Fruit fly (Drosophila melanogaster): ENCODE data around the gene CG13360.

CG13360 gene

DNA sequence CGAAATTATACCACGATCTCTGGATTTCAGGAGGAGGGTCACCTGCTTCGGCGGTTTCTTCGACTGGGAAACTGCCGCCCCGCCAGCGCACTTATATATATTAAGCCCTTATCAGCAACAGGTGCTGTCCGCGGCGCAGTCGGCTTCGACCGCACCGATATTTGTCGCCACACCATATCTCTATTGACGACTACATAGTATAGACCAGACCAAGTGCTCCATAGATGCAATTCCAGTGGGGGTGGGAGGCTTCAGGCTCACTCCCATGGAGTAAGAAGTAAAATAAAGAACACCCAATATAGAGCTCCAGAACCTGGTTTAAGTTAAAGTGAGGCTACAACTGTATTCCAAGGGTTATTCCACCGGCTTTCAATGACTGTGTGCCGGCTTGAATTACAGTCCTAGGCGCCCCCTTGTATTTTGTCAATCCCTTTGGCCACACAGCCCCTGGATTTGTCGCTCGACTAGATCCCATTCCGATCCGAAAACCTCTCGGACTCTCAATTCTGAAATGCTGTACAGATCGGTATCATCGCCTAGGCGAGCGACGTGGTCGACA is at the start of gene CG13360:
Gene CG13360 (minus strand): TSS at position 51 of the 559 bp plus-strand sequence.
- TF ChIP-seq psq (optimal IDR thresholded peaks at IDR 0.05) (no peak), pan (optimal IDR thresholded peaks at IDR 0.05) (no peak), usp (GFP tag; optimal IDR thresholded peaks at IDR 0.05) (no peak), Dll (optimal IDR thresholded peaks at IDR 0.05) (no peak), CG8478 (optimal IDR thresholded peaks at IDR 0.05) (no peak), EcR (GFP tag; optimal IDR thresholded peaks at IDR 0.05) (no peak)

- TF ChIP-seq psq (optimal IDR thresholded peaks at IDR 0.05) (no peak), Dll (optimal IDR thresholded peaks at IDR 0.05) (no peak), usp (GFP tag; optimal IDR thresholded peaks at IDR 0.05) (no peak), pan (optimal IDR thresholded peaks at IDR 0.05) (no peak), EcR (GFP tag; optimal IDR thresholded peaks at IDR 0.05) (no peak), CG8478 (optimal IDR thresholded peaks at IDR 0.05) (no peak)
Observed at dm6 chrX:838012-838411, 48.1 kb upstream of the CG13360 start.

- TF ChIP-seq pan (optimal IDR thresholded peaks at IDR 0.05) (no peak), CG8478 (optimal IDR thresholded peaks at IDR 0.05) (no peak), Dll (optimal IDR thresholded peaks at IDR 0.05) (no peak), psq (optimal IDR thresholded peaks at IDR 0.05) (no peak), usp (GFP tag; optimal IDR thresholded peaks at IDR 0.05) (no peak), EcR (GFP tag; optimal IDR thresholded peaks at IDR 0.05) (no peak)
Observed at dm6 chrX:835965-836690, 46.2 kb upstream of the CG13360 start.

DNA sequence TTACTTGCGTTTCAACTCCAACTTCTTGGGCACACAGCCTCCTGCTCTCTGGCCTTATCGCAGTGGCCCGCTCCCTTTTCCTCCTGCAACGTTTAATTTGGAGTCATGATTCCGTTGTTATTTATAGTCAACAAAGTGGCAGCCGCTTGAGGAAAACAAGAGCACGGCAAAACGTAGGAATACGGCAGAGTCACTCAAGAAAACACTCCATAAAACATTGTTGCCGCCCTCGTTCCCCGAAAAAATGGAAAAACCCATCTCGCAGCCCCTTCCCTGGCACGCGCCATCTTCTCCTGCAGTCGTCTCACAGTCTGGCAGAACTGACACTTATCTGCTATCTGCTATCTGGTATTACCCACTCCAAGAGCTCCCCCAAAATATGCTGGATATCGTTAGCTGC is 35.1 kb upstream of the CG13360 start:
- TF ChIP-seq pan (optimal IDR thresholded peaks at IDR 0.05) (no peak), usp (GFP tag; optimal IDR thresholded peaks at IDR 0.05) (no peak), psq (optimal IDR thresholded peaks at IDR 0.05) (no peak), CG8478 (optimal IDR thresholded peaks at IDR 0.05) (no peak), Dll (optimal IDR thresholded peaks at IDR 0.05) (no peak), EcR (GFP tag; optimal IDR thresholded peaks at IDR 0.05) (no peak)

DNA sequence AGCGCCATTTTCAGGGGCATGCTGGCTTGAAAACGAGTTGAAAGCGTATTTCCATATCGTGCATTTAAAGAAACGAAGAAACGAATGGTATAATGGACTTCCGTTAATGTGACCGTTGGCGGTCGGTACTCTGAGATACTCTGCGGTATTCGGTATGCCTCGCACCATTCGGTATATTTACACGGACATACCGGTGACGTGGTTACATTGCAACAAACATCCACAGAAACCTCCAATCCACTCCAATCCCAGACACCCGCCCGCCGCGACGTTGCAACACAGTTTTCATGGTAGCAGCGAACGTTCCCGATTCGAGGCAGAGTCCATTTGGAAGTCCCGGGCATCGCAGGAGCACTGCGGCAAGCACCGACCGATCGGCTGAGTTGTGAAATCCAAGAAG is 16.0 kb upstream of the CG13360 start, which contains the start of gene Sec22:
Gene Sec22 (plus strand): TSS at position 170 of the 400 bp plus-strand sequence.
- TF ChIP-seq usp (GFP tag; optimal IDR thresholded peaks at IDR 0.05) (no peak), Dll (optimal IDR thresholded peaks at IDR 0.05) (no peak), CG8478 (optimal IDR thresholded peaks at IDR 0.05) (no peak), EcR (GFP tag; optimal IDR thresholded peaks at IDR 0.05) (no peak), psq (optimal IDR thresholded peaks at IDR 0.05) (no peak), pan (optimal IDR thresholded peaks at IDR 0.05) (no peak)

DNA sequence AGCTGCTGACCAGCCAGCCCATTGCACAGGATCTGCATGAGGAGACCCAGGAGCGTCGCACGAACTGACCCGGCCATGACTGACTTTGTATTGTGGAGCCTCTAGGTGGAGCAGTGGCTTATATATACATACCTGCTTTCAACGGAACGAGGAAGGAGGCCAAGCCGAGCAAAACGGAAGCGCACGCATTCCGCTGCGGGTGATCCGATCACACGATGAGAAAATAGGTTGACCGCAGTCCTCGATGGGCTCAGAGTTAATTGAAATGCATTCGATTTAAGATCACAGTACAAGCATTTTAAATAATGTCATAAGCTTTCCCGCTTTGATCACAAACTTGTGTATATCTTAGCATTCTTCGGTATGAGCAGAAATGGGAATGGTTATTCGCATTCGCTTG is 14.9 kb upstream of the CG13360 start, which contains the start of gene CG13358:
Gene CG13358 (minus strand): TSS at position 101 of the 400 bp plus-strand sequence.
- TF ChIP-seq psq (optimal IDR thresholded peaks at IDR 0.05), result no peak
- no peak for TF ChIP-seq Dll (optimal IDR thresholded peaks at IDR 0.05)
- TF ChIP-seq CG8478 (optimal IDR thresholded peaks at IDR 0.05), result no peak

- TF ChIP-seq EcR (GFP tag; optimal IDR thresholded peaks at IDR 0.05) (no peak), usp (GFP tag; optimal IDR thresholded peaks at IDR 0.05) (no peak), psq (optimal IDR thresholded peaks at IDR 0.05) (no peak), CG8478 (optimal IDR thresholded peaks at IDR 0.05) (no peak), Dll (optimal IDR thresholded peaks at IDR 0.05) (no peak), pan (optimal IDR thresholded peaks at IDR 0.05) (no peak)
Observed at dm6 chrX:803370-803769, 13.5 kb upstream of the CG13360 start, which contains the start of gene CG13359. Gene CG13359, minus strand, starts transcription at chrX:803470.

dm6 chrX:801157-801872 is 11.4 kb upstream of the CG13360 start, which contains the start of gene Rbf:
Gene Rbf, minus strand, starts transcription at chrX:801479.
- no peak for TF ChIP-seq CG8478 (optimal IDR thresholded peaks at IDR 0.05)
- no peak for TF ChIP-seq pan (optimal IDR thresholded peaks at IDR 0.05)
- no peak for TF ChIP-seq usp (GFP tag; optimal IDR thresholded peaks at IDR 0.05)
- TF ChIP-seq Dll (optimal IDR thresholded peaks at IDR 0.05), result no peak
- TF ChIP-seq EcR (GFP tag; optimal IDR thresholded peaks at IDR 0.05), result no peak
- TF ChIP-seq psq (optimal IDR thresholded peaks at IDR 0.05), result no peak

dm6 chrX:796397-796989 is 6.6 kb upstream of the CG13360 start:
- TF ChIP-seq usp (GFP tag; optimal IDR thresholded peaks at IDR 0.05) (no peak), EcR (GFP tag; optimal IDR thresholded peaks at IDR 0.05) (no peak), Dll (optimal IDR thresholded peaks at IDR 0.05) (no peak), CG8478 (optimal IDR thresholded peaks at IDR 0.05) (no peak), pan (optimal IDR thresholded peaks at IDR 0.05) (no peak), psq (optimal IDR thresholded peaks at IDR 0.05) (no peak)

DNA sequence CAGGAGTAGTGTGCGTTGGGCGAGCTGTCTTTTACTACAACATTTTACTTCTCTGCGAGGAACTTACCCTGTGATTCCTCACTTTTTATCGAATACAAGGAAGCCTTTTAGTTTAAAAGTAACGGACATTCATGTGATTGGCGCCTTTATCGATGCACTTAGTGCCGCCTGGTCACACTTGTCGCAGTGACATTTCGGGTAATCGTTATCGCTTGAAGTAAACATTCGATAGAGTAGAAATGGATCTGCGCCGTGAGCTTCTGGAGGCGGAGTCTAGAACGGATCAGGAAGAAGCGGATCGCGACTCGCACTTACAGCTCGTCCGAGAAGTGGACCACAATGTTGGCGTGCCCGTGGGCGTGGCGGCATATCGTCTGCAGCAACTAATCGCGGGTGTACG is 3.0 kb upstream of the CG13360 start, which contains the start of gene CG16989:
Gene CG16989 (plus strand): TSS at position 225 of the 400 bp plus-strand sequence.
- TF ChIP-seq Dll (optimal IDR thresholded peaks at IDR 0.05) (no peak), pan (optimal IDR thresholded peaks at IDR 0.05) (no peak), psq (optimal IDR thresholded peaks at IDR 0.05) (no peak), usp (GFP tag; optimal IDR thresholded peaks at IDR 0.05) (no peak), EcR (GFP tag; optimal IDR thresholded peaks at IDR 0.05) (no peak), CG8478 (optimal IDR thresholded peaks at IDR 0.05) (no peak)

DNA sequence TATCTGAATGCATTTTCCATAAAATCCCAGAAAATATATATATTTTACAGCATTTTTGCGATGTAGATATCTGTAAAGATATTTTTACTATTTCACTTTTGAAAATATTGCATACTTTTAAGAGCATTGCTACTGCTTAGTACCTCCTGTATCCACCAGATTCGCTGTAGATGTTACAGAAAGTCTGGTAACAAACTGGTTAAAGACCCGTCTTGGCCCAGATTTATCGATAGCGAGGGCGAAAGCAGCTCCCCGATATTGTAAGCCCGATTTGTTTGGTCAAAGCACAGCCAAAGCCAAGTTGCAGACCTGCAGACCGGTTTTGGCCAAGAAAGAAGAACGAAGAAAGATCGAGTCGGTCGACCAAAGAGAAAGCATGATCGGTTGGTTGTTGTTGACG is 5.4 kb downstream of the CG13360 start, which contains the start of gene tw:
Gene tw (plus strand): TSS at position 291 of the 400 bp plus-strand sequence.
- no peak for TF ChIP-seq Dll (optimal IDR thresholded peaks at IDR 0.05)
- no peak for TF ChIP-seq EcR (GFP tag; optimal IDR thresholded peaks at IDR 0.05)
- no peak for TF ChIP-seq psq (optimal IDR thresholded peaks at IDR 0.05)
- TF ChIP-seq CG8478 (optimal IDR thresholded peaks at IDR 0.05), result no peak
- TF ChIP-seq pan (optimal IDR thresholded peaks at IDR 0.05), result no peak
- TF ChIP-seq usp (GFP tag; optimal IDR thresholded peaks at IDR 0.05), result no peak

Data from whole organism.